Worm (Caenorhabditis elegans): Measurements from ENCODE around the gene cyp-33B1.

The cyp-33B1 gene

ce11 chrV:9044871-9045270 is 3.7 kb downstream of the cyp-33B1 start, which contains the start of gene nhr-30:
TSS of gene nhr-30 (plus strand) at chrV:9045171.
- TF ChIP-seq lin-39 (tag; optimal IDR thresholded peaks at IDR 0.05) (no peak), sup-37 (GFP tag; optimal IDR thresholded peaks at IDR 0.05) (no peak), sptf-1 (tag; optimal IDR thresholded peaks at IDR 0.05) (no peak), elt-2 (tag; optimal IDR thresholded peaks at IDR 0.05) (no peak), efl-3 (GFP tag; optimal IDR thresholded peaks at IDR 0.05) (no peak), lin-14 (GFP tag; optimal IDR thresholded peaks at IDR 0.05) (no peak), mdl-1 (tag; optimal IDR thresholded peaks at IDR 0.05) (no peak)

- TF ChIP-seq aha-1 (tag; optimal IDR thresholded peaks at IDR 0.05) (no peak), mef-2 (tag; optimal IDR thresholded peaks at IDR 0.05) (no peak), Y116A8C.19 (tag; optimal IDR thresholded peaks at IDR 0.05; ENCODE audit: borderline replicate concordance) (no peak), nhr-85 (tag) (no peak), sox-4 (tag; optimal IDR thresholded peaks at IDR 0.05) (peak; percentile 58), ceh-63 (GFP tag; optimal IDR thresholded peaks at IDR 0.05) (no peak), sptf-1 (tag; optimal IDR thresholded peaks at IDR 0.05) (no peak), hlh-4 (tag; optimal IDR thresholded peaks at IDR 0.05) (no peak), zag-1 (tag; optimal IDR thresholded peaks at IDR 0.05) (no peak), blmp-1 (tag; optimal IDR thresholded peaks at IDR 0.05) (no peak), nhr-71 (tag; optimal IDR thresholded peaks at IDR 0.05) (peak; percentile 42), isw-1 (GFP tag; IDR thresholded peaks at IDR 0.05) (no peak), tbx-2 (tag; optimal IDR thresholded peaks at IDR 0.05) (no peak), elt-2 (tag; optimal IDR thresholded peaks at IDR 0.05) (no peak), F16B12.6 (tag; optimal IDR thresholded peaks at IDR 0.05) (no peak), fkh-8 (tag; optimal IDR thresholded peaks at IDR 0.05) (peak; percentile 89), nhr-77 (tag; optimal IDR thresholded peaks at IDR 0.05) (no peak), ztf-11 (tag; optimal IDR thresholded peaks at IDR 0.05) (no peak), ama-1 (optimal IDR thresholded peaks at IDR 0.05) (no peak), nhr-28 (tag; optimal IDR thresholded peaks at IDR 0.05) (no peak), nhr-19 (GFP tag; conservative IDR thresholded peaks at IDR 0.05) (no peak), skn-1 (tag; optimal IDR thresholded peaks at IDR 0.05) (no peak), dsc-1 (tag; optimal IDR thresholded peaks at IDR 0.05) (peak; percentile 67), ets-5 (GFP tag; IDR thresholded peaks at IDR 0.05) (no peak), nhr-90 (tag; optimal IDR thresholded peaks at IDR 0.05; ENCODE audit: poor library complexity) (no peak), unc-130 (tag; optimal IDR thresholded peaks at IDR 0.05) (no peak), nhr-12 (tag; optimal IDR thresholded peaks at IDR 0.05) (no peak), ceh-90 (tag; optimal IDR thresholded peaks at IDR 0.05) (no peak), zip-4 (GFP tag; optimal IDR thresholded peaks at IDR 0.05) (no peak), nhr-76 (tag; optimal IDR thresholded peaks at IDR 0.05) (no peak), nhr-11 (tag; optimal IDR thresholded peaks at IDR 0.05) (peak; percentile 37), mdl-1 (tag; optimal IDR thresholded peaks at IDR 0.05) (no peak), nhr-47 (tag; optimal IDR thresholded peaks at IDR 0.05) (peak; percentile 43), lin-14 (GFP tag; optimal IDR thresholded peaks at IDR 0.05) (peak; percentile 13), vab-15 (tag; optimal IDR thresholded peaks at IDR 0.05) (no peak), grh-1 (GFP tag; IDR thresholded peaks at IDR 0.05) (no peak), snu-23 (GFP tag; optimal IDR thresholded peaks at IDR 0.05) (no peak), unc-98 (GFP tag; IDR thresholded peaks at IDR 0.05) (no peak), pax-3 (tag; optimal IDR thresholded peaks at IDR 0.05) (peak; percentile 44), unc-62 (GFP tag; optimal IDR thresholded peaks at IDR 0.05) (no peak), ceh-82 (tag; optimal IDR thresholded peaks at IDR 0.05) (no peak)
These were observed 6.5 kb downstream of the cyp-33B1 start, which contains the start of gene C25E10.17 for ce11 chrV:9047555-9048049. TSS of gene C25E10.17 (minus strand) at chrV:9047605.
